Worm (Caenorhabditis elegans): ENCODE data around the gene kup-1.

kup-1 gene

DNA sequence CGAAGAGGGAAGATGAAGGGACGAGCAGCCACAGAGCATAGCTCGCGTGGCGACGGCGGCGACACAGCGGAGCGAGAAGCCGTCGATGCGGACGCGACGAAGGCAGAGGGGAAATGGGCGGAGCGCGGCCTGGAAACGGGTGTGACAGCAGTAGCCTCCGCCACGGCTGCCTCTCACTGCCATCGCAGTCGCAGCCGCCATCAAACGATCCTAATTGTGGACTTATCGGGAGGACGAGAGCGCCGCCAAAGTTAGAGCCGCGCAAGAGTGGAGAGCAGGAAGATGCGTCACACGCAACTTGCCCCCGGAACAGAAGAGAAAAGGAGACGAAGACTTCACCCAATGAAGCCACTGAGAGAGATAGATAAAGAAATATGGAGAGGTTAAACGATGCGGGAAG is 16.4 kb downstream of the kup-1 start (continued):
- TF ChIP-seq sox-2 (GFP tag; IDR thresholded peaks at IDR 0.05), result no peak
- TF ChIP-seq ceh-34 (tag; optimal IDR thresholded peaks at IDR 0.05), result peak; percentile 26
- TF ChIP-seq hlh-6 (tag; optimal IDR thresholded peaks at IDR 0.05), result peak; percentile 43
- no peak for TF ChIP-seq ceh-19 (GFP tag; optimal IDR thresholded peaks at IDR 0.05)
- TF ChIP-seq hlh-30 (tag; optimal IDR thresholded peaks at IDR 0.05; ENCODE audit: insufficient read depth), result no peak
- TF ChIP-seq pros-1 (tag; optimal IDR thresholded peaks at IDR 0.05), result no peak
- TF ChIP-seq T23F11.4 (GFP tag; optimal IDR thresholded peaks at IDR 0.05), result no peak
- TF ChIP-seq ahr-1 (tag; optimal IDR thresholded peaks at IDR 0.05), result no peak
- TF ChIP-seq nfya-1 (tag; optimal IDR thresholded peaks at IDR 0.05), result no peak
- no peak for TF ChIP-seq pha-2 (tag; optimal IDR thresholded peaks at IDR 0.05)
- TF ChIP-seq ceh-9 (tag; optimal IDR thresholded peaks at IDR 0.05), result no peak
- TF ChIP-seq elt-2 (tag; optimal IDR thresholded peaks at IDR 0.05), result no peak
- peak; percentile 25 for TF ChIP-seq ceh-18 (tag; optimal IDR thresholded peaks at IDR 0.05)
- TF ChIP-seq K09A11.1 (tag; optimal IDR thresholded peaks at IDR 0.05; ENCODE audit: insufficient read depth), result no peak
- peak; percentile 1 for TF ChIP-seq ceh-14 (tag; optimal IDR thresholded peaks at IDR 0.05)
- peak; percentile 11 for TF ChIP-seq unc-86 (tag; optimal IDR thresholded peaks at IDR 0.05)
- peak; percentile 10 for TF ChIP-seq ceh-6 (GFP tag; optimal IDR thresholded peaks at IDR 0.05)
- TF ChIP-seq F13H6.1 (tag; optimal IDR thresholded peaks at IDR 0.05), result peak; percentile 56
- no peak for TF ChIP-seq hlh-8 (tag; optimal IDR thresholded peaks at IDR 0.05)
- no peak for TF ChIP-seq fkh-6 (tag; optimal IDR thresholded peaks at IDR 0.05)
- TF ChIP-seq tbx-7 (tag; optimal IDR thresholded peaks at IDR 0.05), result peak; percentile 12
- no peak for TF ChIP-seq ceh-45 (GFP tag; IDR thresholded peaks at IDR 0.05)
- TF ChIP-seq dve-1 (tag; optimal IDR thresholded peaks at IDR 0.05), result no peak
- TF ChIP-seq unc-55 (GFP tag; optimal IDR thresholded peaks at IDR 0.05), result no peak
- no peak for TF ChIP-seq ceh-24 (tag; optimal IDR thresholded peaks at IDR 0.05)
- TF ChIP-seq K02D7.2 (tag; optimal IDR thresholded peaks at IDR 0.05), result no peak
- TF ChIP-seq pqm-1 (tag; optimal IDR thresholded peaks at IDR 0.05), result no peak
- TF ChIP-seq ztf-16 (tag; optimal IDR thresholded peaks at IDR 0.05), result no peak
- peak; percentile 7 for TF ChIP-seq ref-2 (tag; optimal IDR thresholded peaks at IDR 0.05)
- TF ChIP-seq ceh-48 (tag; optimal IDR thresholded peaks at IDR 0.05), result peak; percentile 18
- no peak for TF ChIP-seq fkh-10 (GFP tag; optimal IDR thresholded peaks at IDR 0.05)
- peak; percentile 49 for TF ChIP-seq tbx-2 (tag; optimal IDR thresholded peaks at IDR 0.05)
- no peak for TF ChIP-seq che-1 (tag; optimal IDR thresholded peaks at IDR 0.05)
- no peak for TF ChIP-seq sox-4 (tag; optimal IDR thresholded peaks at IDR 0.05)
- TF ChIP-seq sdc-2 (tag; optimal IDR thresholded peaks at IDR 0.05), result peak; percentile 8
- no peak for TF ChIP-seq ama-1 (optimal IDR thresholded peaks at IDR 0.05)
- TF ChIP-seq ceh-31 (tag; optimal IDR thresholded peaks at IDR 0.05), result no peak
- TF ChIP-seq lin-11 (tag; optimal IDR thresholded peaks at IDR 0.05), result no peak
- peak; percentile 43 for TF ChIP-seq C08G9.2 (tag; optimal IDR thresholded peaks at IDR 0.05)
- no peak for TF ChIP-seq nhr-232 (tag; optimal IDR thresholded peaks at IDR 0.05)
- no peak for TF ChIP-seq odd-2 (tag; optimal IDR thresholded peaks at IDR 0.05)
- no peak for TF ChIP-seq syd-9 (tag; optimal IDR thresholded peaks at IDR 0.05)
- TF ChIP-seq ttx-3 (tag; optimal IDR thresholded peaks at IDR 0.05), result no peak
- no peak for TF ChIP-seq lim-6 (tag; optimal IDR thresholded peaks at IDR 0.05)
- TF ChIP-seq ceh-30 (tag; optimal IDR thresholded peaks at IDR 0.05), result no peak
- TF ChIP-seq mec-3 (tag; optimal IDR thresholded peaks at IDR 0.05; ENCODE audit: borderline replicate concordance), result peak; percentile 61
- no peak for TF ChIP-seq gmeb-2 (tag; optimal IDR thresholded peaks at IDR 0.05)

Measured in whole organism, late embryonic.